Worm (Caenorhabditis elegans): ENCODE data around the gene sre-49.

Gene sre-49

DNA sequence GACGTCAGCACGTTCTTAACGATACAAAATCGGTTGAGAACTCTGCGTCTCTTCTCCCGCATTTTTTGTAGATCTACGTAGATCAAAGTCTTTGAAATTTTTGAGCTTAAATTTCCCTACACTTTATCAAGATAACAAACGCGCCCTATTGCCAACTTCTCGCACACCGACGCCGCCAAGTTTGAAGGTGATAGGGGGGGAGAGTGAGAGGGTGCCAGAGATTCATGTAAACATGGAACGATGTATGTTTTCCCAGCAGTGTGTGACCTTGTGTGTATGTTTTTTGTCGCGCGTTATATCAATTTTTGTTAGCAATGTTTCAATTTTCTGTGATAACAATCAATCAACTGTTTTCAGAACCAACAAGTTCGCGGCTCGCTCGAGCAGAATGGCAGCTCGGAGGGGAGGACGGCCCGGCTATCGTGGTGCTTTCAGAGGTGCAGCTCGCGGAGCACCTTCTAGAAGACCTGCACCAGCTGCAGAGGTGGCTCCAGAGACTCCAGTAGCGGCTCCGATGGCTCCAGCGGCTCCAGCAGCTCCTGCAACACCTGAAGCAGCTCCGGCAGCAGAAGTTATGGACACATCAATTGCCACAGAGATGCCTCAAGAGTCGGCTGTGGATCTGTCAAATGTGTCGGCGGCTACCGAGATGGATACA is 23.1 kb downstream of the sre-49 start:
- TF ChIP-seq daf-8 (GFP tag; IDR thresholded peaks at IDR 0.05) (no peak), nhr-76 (tag; optimal IDR thresholded peaks at IDR 0.05) (no peak), lin-15B (tag; optimal IDR thresholded peaks at IDR 0.05) (no peak), tag-97 (GFP tag; IDR thresholded peaks at IDR 0.05) (no peak), nhr-28 (tag; optimal IDR thresholded peaks at IDR 0.05) (peak; percentile 11), ceh-62 (tag; optimal IDR thresholded peaks at IDR 0.05) (no peak), dmd-9 (GFP tag; IDR thresholded peaks at IDR 0.05) (no peak), vab-7 (GFP tag; IDR thresholded peaks at IDR 0.05) (no peak), dmd-8 (GFP tag; IDR thresholded peaks at IDR 0.05) (no peak), R02D3.7 (tag; optimal IDR thresholded peaks at IDR 0.05) (no peak), egl-43 (GFP tag; IDR thresholded peaks at IDR 0.05) (peak; percentile 54; the same call in 1 of the 2 replicates), hif-1 (tag; optimal IDR thresholded peaks at IDR 0.05) (no peak), attf-4 (tag; optimal IDR thresholded peaks at IDR 0.05) (no peak), ama-1 (optimal IDR thresholded peaks at IDR 0.05) (no peak), Y105C5A.15 (GFP tag; IDR thresholded peaks at IDR 0.05) (no peak), mes-2 (tag; optimal IDR thresholded peaks at IDR 0.05; ENCODE audit: poor library complexity, severe bottlenecking) (peak; percentile 37), lin-38 (GFP tag; IDR thresholded peaks at IDR 0.05) (peak; percentile 45), F37D6.2 (tag; optimal IDR thresholded peaks at IDR 0.05) (no peak), F26F4.8 (GFP tag; conservative IDR thresholded peaks at IDR 0.05) (no peak), daf-16 (GFP tag; optimal IDR thresholded peaks at IDR 0.05) (no peak), daf-16 (tag; optimal IDR thresholded peaks at IDR 0.05) (peak; percentile 69), unc-39 (tag; optimal IDR thresholded peaks at IDR 0.05) (no peak), zfp-2 (tag; optimal IDR thresholded peaks at IDR 0.05) (no peak), dmd-6 (GFP tag; IDR thresholded peaks at IDR 0.05) (no peak), zip-2 (tag; optimal IDR thresholded peaks at IDR 0.05) (no peak), ctbp-1 (GFP tag; IDR thresholded peaks at IDR 0.05) (no peak), lsy-2 (tag; optimal IDR thresholded peaks at IDR 0.05) (no peak), tra-1 (GFP tag; IDR thresholded peaks at IDR 0.05) (no peak), aha-1 (tag) (peak; percentile 23), spr-3 (GFP tag; optimal IDR thresholded peaks at IDR 0.05) (no peak), hlh-30 (tag; optimal IDR thresholded peaks at IDR 0.05; ENCODE audit: insufficient read depth) (peak; percentile 17), F10B5.3 (tag; optimal IDR thresholded peaks at IDR 0.05) (no peak), set-16 (GFP tag; IDR thresholded peaks at IDR 0.05) (peak; percentile 97), snpc-1.2 (GFP tag; IDR thresholded peaks at IDR 0.05) (no peak), gei-8 (GFP tag; optimal IDR thresholded peaks at IDR 0.05) (no peak), php-3 (GFP tag; IDR thresholded peaks at IDR 0.05) (no peak), mdt-29 (GFP tag; IDR thresholded peaks at IDR 0.05) (no peak), nhr-48 (tag; optimal IDR thresholded peaks at IDR 0.05) (no peak)

DNA sequence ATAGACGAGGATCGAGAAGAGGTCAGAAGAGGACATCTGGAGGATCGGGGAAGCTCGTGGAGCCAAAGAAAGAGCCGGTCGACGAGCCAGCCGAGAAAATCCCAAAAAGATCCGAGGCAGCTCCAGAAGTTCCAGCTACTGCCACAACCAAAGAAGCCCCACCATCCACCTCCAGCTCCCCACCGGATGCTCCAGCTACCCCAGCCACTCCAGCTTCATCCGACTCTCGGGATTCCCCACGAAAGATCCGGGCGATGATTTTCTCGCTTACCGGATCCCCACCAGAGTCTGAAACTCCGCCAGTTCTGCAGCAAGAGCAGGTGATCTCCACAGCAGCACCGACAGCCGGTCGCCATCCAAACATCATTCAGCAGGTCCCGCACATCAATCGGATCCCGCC is 24.3 kb downstream of the sre-49 start:
- TF ChIP-seq ceh-28 (tag; optimal IDR thresholded peaks at IDR 0.05) = no peak
- TF ChIP-seq zag-1 (tag; optimal IDR thresholded peaks at IDR 0.05) = no peak
- no peak for TF ChIP-seq ZK546.5 (tag; optimal IDR thresholded peaks at IDR 0.05)
- no peak for TF ChIP-seq lir-3 (tag; optimal IDR thresholded peaks at IDR 0.05)
- TF ChIP-seq set-16 (GFP tag; IDR thresholded peaks at IDR 0.05) = peak; percentile 91
- 0 out of 2 replicates have a peak, but pooled peaks have one; percentile 37 for TF ChIP-seq lim-7 (GFP tag; IDR thresholded peaks at IDR 0.05)
- no peak for TF ChIP-seq nhr-25 (tag; optimal IDR thresholded peaks at IDR 0.05; ENCODE audit: borderline replicate concordance, insufficient read depth)
- TF ChIP-seq nhr-42 (GFP tag; IDR thresholded peaks at IDR 0.05) = no peak
- no peak for TF ChIP-seq hmg-1.1 (GFP tag; IDR thresholded peaks at IDR 0.05)
- no peak for TF ChIP-seq gei-8 (GFP tag; optimal IDR thresholded peaks at IDR 0.05)
- TF ChIP-seq lsy-2 (tag; optimal IDR thresholded peaks at IDR 0.05) = no peak
- TF ChIP-seq egl-43 (GFP tag; IDR thresholded peaks at IDR 0.05) = no peak
- no peak for TF ChIP-seq nhr-76 (tag; optimal IDR thresholded peaks at IDR 0.05)
- no peak for TF ChIP-seq attf-4 (tag; optimal IDR thresholded peaks at IDR 0.05)
- TF ChIP-seq tra-1 (GFP tag; IDR thresholded peaks at IDR 0.05) = no peak
- no peak for TF ChIP-seq nhr-111 (GFP tag; optimal IDR thresholded peaks at IDR 0.05)
- no peak for TF ChIP-seq Y5F2A.4 (GFP tag; optimal IDR thresholded peaks at IDR 0.05)
- no peak for TF ChIP-seq zfp-3 (GFP tag; conservative IDR thresholded peaks at IDR 0.05)
- no peak for TF ChIP-seq ztf-11 (tag; optimal IDR thresholded peaks at IDR 0.05)
- TF ChIP-seq aha-1 (tag) = peak; percentile 67
- no peak for TF ChIP-seq dve-1 (tag; optimal IDR thresholded peaks at IDR 0.05; ENCODE audit: insufficient read depth)

All from whole organism, L4 larva.